Fruit fly (Drosophila melanogaster): ENCODE data around the gene AOX2.
A peak's percentile ranks its signal among the peaks of the same experiment; 100 is the strongest.

Gene AOX2

dm6 chr3R:15556524-15556923 is 14.3 kb upstream of the AOX2 start (continued):
- TF ChIP-seq pdm3 (GFP tag; optimal IDR thresholded peaks at IDR 0.05), result peak; percentile 67
- TF ChIP-seq fkh (GFP tag; optimal IDR thresholded peaks at IDR 0.05), result no peak
- no peak for TF ChIP-seq CG4318 (GFP tag; optimal IDR thresholded peaks at IDR 0.05)
- peak; percentile 58 for TF ChIP-seq Eip75B (GFP tag; optimal IDR thresholded peaks at IDR 0.05)
- TF ChIP-seq CG8632 (GFP tag; optimal IDR thresholded peaks at IDR 0.05), result peak; percentile 57
- TF ChIP-seq dac (GFP tag; optimal IDR thresholded peaks at IDR 0.05), result no peak
- peak; percentile 34; the same call in 1 of the 3 replicates for TF ChIP-seq CG6163 (GFP tag; IDR thresholded peaks at IDR 0.05)
- TF ChIP-seq fd59A (GFP tag; optimal IDR thresholded peaks at IDR 0.05), result peak; percentile 83
- no peak for TF ChIP-seq CG6854 (GFP tag; optimal IDR thresholded peaks at IDR 0.05)
- no peak for TF ChIP-seq vri (GFP tag; optimal IDR thresholded peaks at IDR 0.05)
- peak; percentile 35; the same call in 1 of the 3 replicates for TF ChIP-seq eg (GFP tag; IDR thresholded peaks at IDR 0.05)
- peak; percentile 52 for TF ChIP-seq topi (GFP tag; optimal IDR thresholded peaks at IDR 0.05)
- TF ChIP-seq Lpt (GFP tag; optimal IDR thresholded peaks at IDR 0.05), result no peak
- TF ChIP-seq CG7368 (GFP tag; optimal IDR thresholded peaks at IDR 0.05), result peak; percentile 52
- TF ChIP-seq salr (GFP tag; optimal IDR thresholded peaks at IDR 0.05), result peak; percentile 52 to 59
- no peak for TF ChIP-seq Ets21C (GFP tag; optimal IDR thresholded peaks at IDR 0.05)
- TF ChIP-seq achi (GFP tag; optimal IDR thresholded peaks at IDR 0.05), result peak; percentile 63
- TF ChIP-seq lz (GFP tag; optimal IDR thresholded peaks at IDR 0.05), result peak; percentile 30
- TF ChIP-seq Ets96B (tag; optimal IDR thresholded peaks at IDR 0.05), result peak; percentile 81

- TF ChIP-seq fd59A (GFP tag; optimal IDR thresholded peaks at IDR 0.05), result peak; percentile 13
- no peak for TF ChIP-seq Hr38 (GFP tag; optimal IDR thresholded peaks at IDR 0.05)
- no peak for TF ChIP-seq CG8319 (GFP tag; optimal IDR thresholded peaks at IDR 0.05)
- no peak for TF ChIP-seq Hr4 (GFP tag; optimal IDR thresholded peaks at IDR 0.05)
- TF ChIP-seq CG32006 (GFP tag; optimal IDR thresholded peaks at IDR 0.05), result no peak
- peak; percentile 41 for TF ChIP-seq CG6808 (GFP tag; optimal IDR thresholded peaks at IDR 0.05)
- TF ChIP-seq vri (GFP tag; optimal IDR thresholded peaks at IDR 0.05), result no peak
- peak; percentile 9 for TF ChIP-seq Ets21C (GFP tag; optimal IDR thresholded peaks at IDR 0.05)
- peak; percentile 23 for TF ChIP-seq CG10669 (GFP tag; optimal IDR thresholded peaks at IDR 0.05)
- peak; percentile 24 for TF ChIP-seq Eip75B (GFP tag; optimal IDR thresholded peaks at IDR 0.05)
- TF ChIP-seq salr (GFP tag; optimal IDR thresholded peaks at IDR 0.05), result no peak
- peak; percentile 60 for TF ChIP-seq Smox (GFP tag; optimal IDR thresholded peaks at IDR 0.05)
- TF ChIP-seq CG6163 (GFP tag; IDR thresholded peaks at IDR 0.05), result no peak
- TF ChIP-seq net (GFP tag; optimal IDR thresholded peaks at IDR 0.05), result no peak
- no peak for TF ChIP-seq CG4318 (GFP tag; optimal IDR thresholded peaks at IDR 0.05)
- peak; percentile 28 for TF ChIP-seq OdsH (GFP tag; optimal IDR thresholded peaks at IDR 0.05)
- TF ChIP-seq CG11762 (GFP tag; optimal IDR thresholded peaks at IDR 0.05; ENCODE audit: insufficient read depth), result no peak
- TF ChIP-seq CG11902 (GFP tag; optimal IDR thresholded peaks at IDR 0.05), result no peak
- TF ChIP-seq CG34406 (GFP tag; optimal IDR thresholded peaks at IDR 0.05), result peak; percentile 45
- TF ChIP-seq Ets96B (tag; optimal IDR thresholded peaks at IDR 0.05), result peak; percentile 45
- TF ChIP-seq Gug (GFP tag; IDR thresholded peaks at IDR 0.05), result no peak
- TF ChIP-seq CG8632 (GFP tag; optimal IDR thresholded peaks at IDR 0.05), result peak; percentile 11
- TF ChIP-seq CG31627 (GFP tag; optimal IDR thresholded peaks at IDR 0.05), result peak; percentile 4
- TF ChIP-seq lz (GFP tag; optimal IDR thresholded peaks at IDR 0.05), result peak; percentile 43
- TF ChIP-seq CG3919 (GFP tag; optimal IDR thresholded peaks at IDR 0.05), result peak; percentile 37
- no peak for TF ChIP-seq Sox15 (GFP tag; optimal IDR thresholded peaks at IDR 0.05)
- TF ChIP-seq CG9139 (GFP tag; optimal IDR thresholded peaks at IDR 0.05), result no peak
- no peak for TF ChIP-seq acj6 (GFP tag; optimal IDR thresholded peaks at IDR 0.05)
- peak; percentile 13 for TF ChIP-seq CG6792 (GFP tag; optimal IDR thresholded peaks at IDR 0.05)
- no peak for TF ChIP-seq CG16779 (tag; optimal IDR thresholded peaks at IDR 0.05)
- peak; percentile 31 for TF ChIP-seq Hr39 (GFP tag; optimal IDR thresholded peaks at IDR 0.05)
- TF ChIP-seq spab (GFP tag; optimal IDR thresholded peaks at IDR 0.05), result peak; percentile 21
- TF ChIP-seq Sox14 (GFP tag; optimal IDR thresholded peaks at IDR 0.05), result no peak
- no peak for TF ChIP-seq CG7368 (GFP tag; optimal IDR thresholded peaks at IDR 0.05)
- TF ChIP-seq CG1621 (tag; optimal IDR thresholded peaks at IDR 0.05), result no peak
- TF ChIP-seq esn (GFP tag; optimal IDR thresholded peaks at IDR 0.05), result peak; percentile 72
- peak; percentile 12 for TF ChIP-seq CG10631 (GFP tag; optimal IDR thresholded peaks at IDR 0.05)
- TF ChIP-seq dsx (GFP tag; optimal IDR thresholded peaks at IDR 0.05; ENCODE audit: poor library complexity, severe bottlenecking), result peak; percentile 48
- TF ChIP-seq ss (GFP tag; optimal IDR thresholded peaks at IDR 0.05), result peak in 1 of 2 experiments; percentile 22
- TF ChIP-seq CG6854 (GFP tag; optimal IDR thresholded peaks at IDR 0.05), result no peak
- TF ChIP-seq Sox102F (GFP tag; optimal IDR thresholded peaks at IDR 0.05), result peak; percentile 44
These were observed 12.5 kb upstream of the AOX2 start for dm6 chr3R:15554733-15555132.

Measured in whole organism, prepupa.